Fruit fly (Drosophila melanogaster): ENCODE results near the gene baf.

Gene baf

dm6 chr2L:8006038-8006437 is 23.2 kb upstream of the baf start (continued):
- TF ChIP-seq acj6 (GFP tag; optimal IDR thresholded peaks at IDR 0.05) (peak; percentile 48), Eip75B (GFP tag; optimal IDR thresholded peaks at IDR 0.05) (peak; percentile 71), Blimp-1 (GFP tag; optimal IDR thresholded peaks at IDR 0.05) (no peak), Gug (GFP tag; IDR thresholded peaks at IDR 0.05) (peak; percentile 42; the same call in 1 of the 2 replicates), Hr39 (GFP tag; optimal IDR thresholded peaks at IDR 0.05) (peak; percentile 46), net (GFP tag; optimal IDR thresholded peaks at IDR 0.05) (peak; percentile 20), Hr4 (GFP tag; optimal IDR thresholded peaks at IDR 0.05) (peak; percentile 45), Hr38 (GFP tag; optimal IDR thresholded peaks at IDR 0.05) (no peak), CG8319 (GFP tag; optimal IDR thresholded peaks at IDR 0.05) (peak; percentile 42), Met (GFP tag; optimal IDR thresholded peaks at IDR 0.05) (peak; percentile 62), CG6808 (GFP tag; optimal IDR thresholded peaks at IDR 0.05) (peak; percentile 71), svp (GFP tag) (peak; percentile 86), lz (GFP tag; optimal IDR thresholded peaks at IDR 0.05) (peak; percentile 37), fd59A (GFP tag; optimal IDR thresholded peaks at IDR 0.05) (peak; percentile 53), CG6163 (GFP tag; IDR thresholded peaks at IDR 0.05) (peak; percentile 49), ss (GFP tag; optimal IDR thresholded peaks at IDR 0.05) (peak; percentile 44 to 72), Ets21C (GFP tag; optimal IDR thresholded peaks at IDR 0.05) (no peak), CG11762 (GFP tag; optimal IDR thresholded peaks at IDR 0.05; ENCODE audit: insufficient read depth) (peak; percentile 2), CG10669 (GFP tag; optimal IDR thresholded peaks at IDR 0.05) (peak; percentile 72), CG3032 (tag; optimal IDR thresholded peaks at IDR 0.05) (peak; percentile 68), vri (GFP tag; optimal IDR thresholded peaks at IDR 0.05) (peak; percentile 30), CG16779 (tag; optimal IDR thresholded peaks at IDR 0.05) (peak; percentile 5), pdm3 (GFP tag; optimal IDR thresholded peaks at IDR 0.05) (peak; percentile 61), Eip93F (GFP tag; optimal IDR thresholded peaks at IDR 0.05) (no peak), dac (GFP tag; optimal IDR thresholded peaks at IDR 0.05) (no peak), CG32006 (GFP tag; optimal IDR thresholded peaks at IDR 0.05) (peak; percentile 56), CG3919 (GFP tag; optimal IDR thresholded peaks at IDR 0.05) (peak; percentile 75), Sox102F (GFP tag; optimal IDR thresholded peaks at IDR 0.05) (peak; percentile 2), CG6854 (GFP tag; optimal IDR thresholded peaks at IDR 0.05) (no peak), CG8119 (GFP tag; IDR thresholded peaks at IDR 0.05) (peak; percentile 76), Sox15 (GFP tag; optimal IDR thresholded peaks at IDR 0.05) (peak; percentile 24), OdsH (GFP tag; optimal IDR thresholded peaks at IDR 0.05) (peak; percentile 64), CG31627 (GFP tag; optimal IDR thresholded peaks at IDR 0.05) (peak; percentile 25), spab (GFP tag; optimal IDR thresholded peaks at IDR 0.05) (peak; percentile 69), salr (GFP tag; optimal IDR thresholded peaks at IDR 0.05) (peak in 1 of 2 experiments; percentile 14), fd85E (GFP tag; optimal IDR thresholded peaks at IDR 0.05) (no peak), Eip78C (GFP tag) (peak; percentile 95), CG10631 (GFP tag; optimal IDR thresholded peaks at IDR 0.05) (peak; percentile 38), dsx (GFP tag; optimal IDR thresholded peaks at IDR 0.05; ENCODE audit: poor library complexity, severe bottlenecking) (peak; percentile 67), CG4318 (GFP tag; optimal IDR thresholded peaks at IDR 0.05) (peak; percentile 20), eg (GFP tag; IDR thresholded peaks at IDR 0.05) (no peak; the same call in 2 of the 3 replicates)

- TF ChIP-seq vri (GFP tag; optimal IDR thresholded peaks at IDR 0.05) = peak; percentile 8
- peak; percentile 19; the same call in 1 of the 3 replicates for TF ChIP-seq CG6163 (GFP tag; IDR thresholded peaks at IDR 0.05)
- TF ChIP-seq CG8632 (GFP tag; optimal IDR thresholded peaks at IDR 0.05) = no peak
- peak; percentile 96 for TF ChIP-seq dsx (GFP tag; optimal IDR thresholded peaks at IDR 0.05; ENCODE audit: poor library complexity, severe bottlenecking)
- peak; percentile 10 for TF ChIP-seq Eip93F (GFP tag; optimal IDR thresholded peaks at IDR 0.05)
- peak; percentile 25 for TF ChIP-seq fkh (GFP tag; optimal IDR thresholded peaks at IDR 0.05)
- TF ChIP-seq CG16779 (tag; optimal IDR thresholded peaks at IDR 0.05) = peak; percentile 60
- peak; percentile 50 to 60 for TF ChIP-seq ss (GFP tag; optimal IDR thresholded peaks at IDR 0.05)
- TF ChIP-seq CG6854 (GFP tag; optimal IDR thresholded peaks at IDR 0.05) = peak; percentile 90
- peak; percentile 80 for TF ChIP-seq Eip78C (GFP tag)
- peak; percentile 64 for TF ChIP-seq CG9139 (GFP tag; optimal IDR thresholded peaks at IDR 0.05)
- peak; percentile 98 for TF ChIP-seq svp (GFP tag)
- peak; percentile 59 for TF ChIP-seq CG6808 (GFP tag; optimal IDR thresholded peaks at IDR 0.05)
- TF ChIP-seq CG1621 (tag; optimal IDR thresholded peaks at IDR 0.05) = peak; percentile 47
- TF ChIP-seq CG3919 (GFP tag; optimal IDR thresholded peaks at IDR 0.05) = peak; percentile 20
- peak; percentile 7 for TF ChIP-seq CG6792 (GFP tag; optimal IDR thresholded peaks at IDR 0.05)
- TF ChIP-seq cyc (GFP tag; optimal IDR thresholded peaks at IDR 0.05) = no peak
- peak; percentile 4 for TF ChIP-seq CG11762 (GFP tag; optimal IDR thresholded peaks at IDR 0.05; ENCODE audit: insufficient read depth)
- no peak for TF ChIP-seq salr (GFP tag; optimal IDR thresholded peaks at IDR 0.05)
- TF ChIP-seq Ets96B (tag; optimal IDR thresholded peaks at IDR 0.05) = no peak
Observed at dm6 chr2L:8007160-8007876, 21.9 kb upstream of the baf start, which contains the start of gene Spn28Dc. Gene Spn28Dc, minus strand, starts transcription at chr2L:8007210.
